Worm (Caenorhabditis elegans): ENCODE data around the gene acdh-8.

The acdh-8 gene

ce11 chrII:5774879-5775278 is 19.4 kb upstream of the acdh-8 start:
- TF ChIP-seq unc-39 (tag; optimal IDR thresholded peaks at IDR 0.05), result no peak
- TF ChIP-seq nhr-12 (tag; optimal IDR thresholded peaks at IDR 0.05), result no peak
- TF ChIP-seq zag-1 (tag; optimal IDR thresholded peaks at IDR 0.05), result no peak
- no peak for TF ChIP-seq ztf-11 (tag; optimal IDR thresholded peaks at IDR 0.05)
- no peak for TF ChIP-seq lin-39 (tag; optimal IDR thresholded peaks at IDR 0.05)
- TF ChIP-seq nhr-23 (tag; optimal IDR thresholded peaks at IDR 0.05), result no peak
- TF ChIP-seq sma-9 (GFP tag; optimal IDR thresholded peaks at IDR 0.05), result no peak
- TF ChIP-seq sma-9 (tag; optimal IDR thresholded peaks at IDR 0.05), result no peak
- no peak for TF ChIP-seq lin-11 (tag; optimal IDR thresholded peaks at IDR 0.05)
- no peak for TF ChIP-seq nhr-10 (tag; optimal IDR thresholded peaks at IDR 0.05)
- no peak for TF ChIP-seq elt-1 (tag; optimal IDR thresholded peaks at IDR 0.05)
- TF ChIP-seq fos-1 (tag; optimal IDR thresholded peaks at IDR 0.05), result no peak
- no peak for TF ChIP-seq nhr-77 (tag; optimal IDR thresholded peaks at IDR 0.05)

DNA sequence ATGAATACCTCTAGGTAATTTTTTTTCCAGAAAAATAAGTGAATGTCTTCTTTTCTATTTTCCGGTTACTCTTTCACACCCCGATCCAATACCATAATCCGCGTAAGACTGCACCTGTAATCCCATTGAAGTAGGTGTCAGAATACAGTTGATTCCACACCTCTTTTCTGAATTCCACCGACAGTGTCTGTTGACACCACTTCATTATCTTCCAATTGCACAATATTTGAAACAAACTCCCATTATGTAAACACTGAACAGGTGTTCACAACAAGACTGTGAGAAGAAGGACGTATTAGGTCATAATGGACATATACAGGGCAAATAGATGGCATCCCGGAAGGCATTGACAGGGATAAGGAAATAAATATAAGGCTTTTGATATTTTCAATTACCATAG is 16.9 kb upstream of the acdh-8 start:
- TF ChIP-seq nhr-25 (tag; optimal IDR thresholded peaks at IDR 0.05), result no peak
- TF ChIP-seq R02D3.7 (tag; optimal IDR thresholded peaks at IDR 0.05), result no peak
- TF ChIP-seq lin-11 (tag; optimal IDR thresholded peaks at IDR 0.05), result no peak
- no peak for TF ChIP-seq mab-5 (tag; optimal IDR thresholded peaks at IDR 0.05)
- TF ChIP-seq mbf-1 (tag; optimal IDR thresholded peaks at IDR 0.05), result no peak
- no peak for TF ChIP-seq mdl-1 (tag; optimal IDR thresholded peaks at IDR 0.05)
- TF ChIP-seq unc-39 (tag; optimal IDR thresholded peaks at IDR 0.05), result no peak
- no peak for TF ChIP-seq elt-1 (tag; optimal IDR thresholded peaks at IDR 0.05)

DNA sequence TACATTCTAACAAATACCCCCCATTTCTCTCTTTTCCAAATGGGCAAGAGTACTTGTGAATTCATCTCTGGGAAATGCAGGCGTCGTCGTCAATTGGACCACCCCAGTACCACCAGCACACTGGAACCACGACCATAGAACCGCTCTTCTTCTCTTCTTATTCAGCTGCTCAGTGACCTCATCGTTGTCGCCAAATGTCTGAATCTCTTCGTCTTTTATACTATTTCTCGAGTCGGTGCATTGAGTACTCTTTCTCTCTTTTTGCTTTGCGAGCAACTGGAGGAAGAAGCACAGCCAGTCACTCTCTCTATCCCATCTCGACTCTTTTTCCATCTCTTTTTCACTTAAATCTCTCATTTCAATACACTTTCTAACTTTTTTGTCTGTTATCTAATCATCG is 14.4 kb upstream of the acdh-8 start:
- TF ChIP-seq C34F6.9 (tag; optimal IDR thresholded peaks at IDR 0.05) (peak; percentile 57), fos-1 (tag; optimal IDR thresholded peaks at IDR 0.05) (peak; percentile 1), unc-55 (GFP tag; optimal IDR thresholded peaks at IDR 0.05) (peak; percentile 60), snpc-4 (tag; optimal IDR thresholded peaks at IDR 0.05) (no peak), blmp-1 (tag; optimal IDR thresholded peaks at IDR 0.05; ENCODE audit: insufficient read depth) (no peak), nhr-129 (tag; optimal IDR thresholded peaks at IDR 0.05) (peak; percentile 56), Y55F3AM.14 (GFP tag; optimal IDR thresholded peaks at IDR 0.05) (no peak), lsy-2 (tag; optimal IDR thresholded peaks at IDR 0.05) (peak in 1 of 2 experiments; percentile 50), zag-1 (tag; optimal IDR thresholded peaks at IDR 0.05) (peak; percentile 74), nhr-23 (tag; optimal IDR thresholded peaks at IDR 0.05) (no peak), F13H6.1 (tag; optimal IDR thresholded peaks at IDR 0.05) (peak; percentile 48), elt-3 (tag; optimal IDR thresholded peaks at IDR 0.05) (no peak), sma-9 (GFP tag; optimal IDR thresholded peaks at IDR 0.05) (peak; percentile 31), sma-9 (tag; optimal IDR thresholded peaks at IDR 0.05) (no peak)

DNA sequence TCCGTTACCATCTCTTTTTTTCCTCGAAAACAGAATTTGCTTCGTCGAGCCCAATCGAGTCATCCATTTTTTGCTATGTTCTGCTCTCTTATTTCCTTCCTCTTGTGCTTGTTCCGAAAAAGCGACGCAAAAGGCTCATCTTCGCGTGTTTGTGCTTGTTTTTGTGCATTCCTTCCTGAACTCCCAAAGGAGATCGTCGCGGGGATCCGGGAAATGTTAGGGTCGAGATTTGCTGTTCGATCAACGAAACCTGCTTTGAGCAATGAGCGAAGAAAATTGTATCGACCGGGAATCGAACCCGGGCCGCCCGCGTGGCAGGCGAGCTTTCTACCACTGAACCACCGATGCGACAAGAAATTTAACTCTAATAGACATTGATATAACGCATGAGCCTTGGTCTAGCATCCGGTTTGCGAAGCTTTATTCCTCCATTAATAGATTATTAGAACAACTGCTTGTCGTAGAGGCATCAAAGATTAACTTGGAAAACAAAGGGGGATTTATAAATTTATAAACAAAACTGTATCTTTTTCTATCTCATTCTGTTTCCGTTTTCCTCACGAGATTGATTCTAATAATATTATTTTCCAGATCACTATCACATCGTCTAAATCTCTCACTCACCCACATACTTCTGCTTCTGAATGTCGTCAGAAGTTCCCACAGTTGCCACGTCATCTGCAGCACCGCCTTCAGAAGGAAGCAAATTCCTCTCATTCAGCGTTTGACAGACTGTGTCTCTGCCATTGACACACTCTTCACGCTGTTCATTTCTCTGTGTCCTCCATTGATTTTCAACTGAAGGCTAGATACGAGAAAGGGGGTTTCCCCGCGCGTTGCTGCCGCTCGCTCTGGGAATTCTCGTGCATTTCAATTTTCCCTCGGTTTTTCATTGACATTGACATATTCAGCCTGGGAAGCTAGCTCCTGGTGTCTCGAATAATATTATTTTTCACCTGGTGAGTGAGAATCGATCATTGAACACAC is 12.1 kb upstream of the acdh-8 start, which contains the start of gene K05F1.6:
Gene K05F1.6, plus strand, starts transcription at position 586 of the 987 bp plus-strand sequence.
- no peak for TF ChIP-seq nhr-11 (tag; optimal IDR thresholded peaks at IDR 0.05)
- TF ChIP-seq ceh-16 (tag; optimal IDR thresholded peaks at IDR 0.05), result no peak
- TF ChIP-seq sma-3 (GFP tag; optimal IDR thresholded peaks at IDR 0.05), result peak; percentile 63
- TF ChIP-seq mbf-1 (tag; optimal IDR thresholded peaks at IDR 0.05), result no peak
- peak; percentile 62 for TF ChIP-seq sma-9 (GFP tag; optimal IDR thresholded peaks at IDR 0.05)
- no peak for TF ChIP-seq sma-9 (tag; optimal IDR thresholded peaks at IDR 0.05)
- no peak for TF ChIP-seq ztf-1 (GFP tag; conservative IDR thresholded peaks at IDR 0.05)
- no peak for TF ChIP-seq unc-39 (tag; optimal IDR thresholded peaks at IDR 0.05)
- no peak for TF ChIP-seq nhr-12 (tag; optimal IDR thresholded peaks at IDR 0.05)
- TF ChIP-seq nhr-21 (tag; optimal IDR thresholded peaks at IDR 0.05), result peak; percentile 65
- TF ChIP-seq nhr-129 (tag; optimal IDR thresholded peaks at IDR 0.05), result peak; percentile 59
- TF ChIP-seq nhr-6 (tag; optimal IDR thresholded peaks at IDR 0.05), result no peak
- TF ChIP-seq egl-27 (tag; optimal IDR thresholded peaks at IDR 0.05), result no peak
- TF ChIP-seq dmd-4 (tag; optimal IDR thresholded peaks at IDR 0.05), result no peak
- peak; percentile 63 for TF ChIP-seq crh-2 (tag; optimal IDR thresholded peaks at IDR 0.05)
- no peak for TF ChIP-seq nhr-77 (tag; optimal IDR thresholded peaks at IDR 0.05)
- TF ChIP-seq R02D3.7 (tag; optimal IDR thresholded peaks at IDR 0.05), result no peak
- TF ChIP-seq ztf-11 (tag; optimal IDR thresholded peaks at IDR 0.05), result no peak
- no peak for TF ChIP-seq elt-3 (tag; optimal IDR thresholded peaks at IDR 0.05)
- TF ChIP-seq nhr-237 (tag; optimal IDR thresholded peaks at IDR 0.05), result no peak
- peak; percentile 68 for TF ChIP-seq F13H6.1 (tag; optimal IDR thresholded peaks at IDR 0.05)
- no peak for TF ChIP-seq mdl-1 (tag; optimal IDR thresholded peaks at IDR 0.05)
- TF ChIP-seq zag-1 (tag; optimal IDR thresholded peaks at IDR 0.05), result no peak
- TF ChIP-seq skn-1 (tag; optimal IDR thresholded peaks at IDR 0.05), result no peak
- TF ChIP-seq ZK546.5 (tag; optimal IDR thresholded peaks at IDR 0.05), result no peak
- peak; percentile 29 for TF ChIP-seq fos-1 (tag; optimal IDR thresholded peaks at IDR 0.05)
- TF ChIP-seq ztf-4 (tag; optimal IDR thresholded peaks at IDR 0.05), result no peak
- no peak for TF ChIP-seq blmp-1 (tag; optimal IDR thresholded peaks at IDR 0.05; ENCODE audit: insufficient read depth)
- peak; percentile 21 for TF ChIP-seq C34F6.9 (tag; optimal IDR thresholded peaks at IDR 0.05)
- TF ChIP-seq Y55F3AM.14 (GFP tag; optimal IDR thresholded peaks at IDR 0.05), result peak; percentile 70
- no peak for TF ChIP-seq aly-2 (tag; optimal IDR thresholded peaks at IDR 0.05)
- no peak for TF ChIP-seq nhr-23 (tag; optimal IDR thresholded peaks at IDR 0.05)
- no peak for TF ChIP-seq elt-1 (tag; optimal IDR thresholded peaks at IDR 0.05)
- TF ChIP-seq nhr-25 (tag; optimal IDR thresholded peaks at IDR 0.05), result no peak
- peak; percentile 70 for TF ChIP-seq lin-13 (GFP tag; optimal IDR thresholded peaks at IDR 0.05)
- TF ChIP-seq lin-39 (tag; optimal IDR thresholded peaks at IDR 0.05), result no peak
- TF ChIP-seq nhr-10 (tag; optimal IDR thresholded peaks at IDR 0.05), result no peak

Measured in whole organism, L2 larva.